Fruit fly (Drosophila melanogaster) whole organism, embryonic: ENCODE data around the gene Cht5.

ENCODE experiments used
- ATbp ChIP-seq: fragments of 200-800 bp; sonication (Bioruptor generic); optimal IDR thresholded peaks from 2 replicates; lab custom pipeline; 2017; ENCODE audit warnings: missing biosample characterization, mild to moderate bottlenecking, missing genetic modification characterization, missing genetic modification reagents
- Asciz ChIP-seq: fragments of 200-800 bp; sonication (Bioruptor generic); optimal IDR thresholded peaks from 2 replicates; lab custom pipeline; 2017; ENCODE audit warnings: missing biosample characterization, mild to moderate bottlenecking, missing genetic modification characterization, missing genetic modification reagents
- B-H1 ChIP-seq: fragments of 200-800 bp; sonication (Bioruptor generic); IDR thresholded peaks from 3 replicates; pipeline ENCODE4 v1.3.6; 2022; ENCODE audit warnings: missing biosample characterization, missing genetic modification characterization
- Blimp-1 ChIP-seq: fragments of 200-800 bp; sonication (Bioruptor generic); optimal IDR thresholded peaks from 3 replicates; lab custom pipeline; 2018; ENCODE audit warnings: missing biosample characterization, missing genetic modification characterization, mild to moderate bottlenecking, moderate library complexity, missing genetic modification reagents
- CG10431 ChIP-seq: fragments of 200-800 bp; sonication (Bioruptor generic); optimal IDR thresholded peaks from 3 replicates; lab custom pipeline; 2018; ENCODE audit warnings: missing biosample characterization, mild to moderate bottlenecking, missing genetic modification characterization
- CG11398 ChIP-seq: fragments of 200-800 bp; sonication (Bioruptor generic); optimal IDR thresholded peaks from 2 replicates; lab custom pipeline; 2016; ENCODE audit warnings: missing biosample characterization, missing genetic modification characterization
- CG11723 ChIP-seq: fragments of 200-800 bp; sonication (Bioruptor generic); optimal IDR thresholded peaks from 2 replicates; lab custom pipeline; 2017; ENCODE audit warnings: missing biosample characterization, mild to moderate bottlenecking, missing genetic modification characterization
- CG12104 ChIP-seq: fragments of 200-800 bp; sonication (Bioruptor generic); optimal IDR thresholded peaks from 3 replicates; lab custom pipeline; 2016; ENCODE audit warnings: missing biosample characterization, missing genetic modification characterization
- CG12744 ChIP-seq: fragments of 200-800 bp; sonication (Bioruptor generic); optimal IDR thresholded peaks from 2 replicates; lab custom pipeline; 2016; ENCODE audit warnings: missing biosample characterization, missing genetic modification characterization
- CG15696 ChIP-seq: fragments of 200-800 bp; sonication (Bioruptor generic); optimal IDR thresholded peaks from 2 replicates; lab custom pipeline; 2019; ENCODE audit warnings: missing biosample characterization, mild to moderate bottlenecking, missing genetic modification characterization, moderate library complexity
- CG18476 ChIP-seq: fragments of 200-800 bp; sonication (Bioruptor generic); optimal IDR thresholded peaks from 2 replicates; lab custom pipeline; 2016; ENCODE audit warnings: missing biosample characterization, mild to moderate bottlenecking, missing genetic modification characterization
- CG2116 ChIP-seq: fragments of 200-800 bp; sonication (Bioruptor generic); optimal IDR thresholded peaks from 3 replicates; lab custom pipeline; 2018; ENCODE audit warnings: missing biosample characterization, mild to moderate bottlenecking, missing genetic modification characterization
- CG34422 ChIP-seq: fragments of 200-800 bp; sonication (Bioruptor generic); IDR thresholded peaks from 3 replicates; pipeline ENCODE4 v1.3.6; 2022; ENCODE audit warnings: missing biosample characterization, missing genetic modification characterization
- CG3995 ChIP-seq: fragments of 200-800 bp; sonication (Bioruptor generic); optimal IDR thresholded peaks from 3 replicates; lab custom pipeline; 2016; ENCODE audit warnings: missing biosample characterization, missing genetic modification characterization
- CG6654 ChIP-seq: fragments of 200-800 bp; sonication (Bioruptor generic); optimal IDR thresholded peaks from 2 replicates; lab custom pipeline; 2017; ENCODE audit warnings: missing biosample characterization, mild to moderate bottlenecking, missing genetic modification characterization
- CG8388 ChIP-seq: fragments of 200-800 bp; sonication (Bioruptor generic); optimal IDR thresholded peaks from 2 replicates; lab custom pipeline; 2019; ENCODE audit warnings: missing biosample characterization, mild to moderate bottlenecking, missing genetic modification characterization, moderate library complexity
- CG9876 ChIP-seq: fragments of 200-800 bp; sonication (Bioruptor generic); optimal IDR thresholded peaks from 2 replicates; lab custom pipeline; 2016; ENCODE audit warnings: missing biosample characterization, missing genetic modification characterization
- CkIIα-i1 ChIP-seq: fragments of 200-800 bp; sonication (Bioruptor generic); IDR thresholded peaks from 2 replicates; pipeline ENCODE4 v1.3.6; 2022; ENCODE audit warnings: missing biosample characterization, missing genetic modification characterization
- CoRest ChIP-seq: fragments of 200-800 bp; sonication (Bioruptor generic); optimal IDR thresholded peaks from 3 replicates; lab custom pipeline; 2018; ENCODE audit warnings: missing biosample characterization, mild to moderate bottlenecking, missing genetic modification characterization, moderate library complexity
- Dll ChIP-seq: fragments of 200-800 bp; sonication (Bioruptor generic); IDR thresholded peaks from 4 replicates; pipeline ENCODE4 v1.3.6; 2022; ENCODE audit warnings: missing biosample characterization, missing genetic modification characterization; ENCODE audit not compliant: partially characterized antibody
- E2f2 ChIP-seq: fragments of 200-800 bp; sonication (Bioruptor generic); IDR thresholded peaks from 2 replicates; pipeline ENCODE4 v1.3.6; 2022; ENCODE audit warnings: missing biosample characterization, missing genetic modification characterization
- Gug ChIP-seq: fragments of 200-800 bp; sonication (Bioruptor generic); IDR thresholded peaks from 4 replicates; pipeline ENCODE4 v1.3.6; 2022; ENCODE audit warnings: missing biosample characterization, missing genetic modification characterization
- Lim3 ChIP-seq: fragments of 200-800 bp; sonication (Bioruptor generic); IDR thresholded peaks from 2 replicates; pipeline ENCODE4 v1.3.6; 2022; ENCODE audit warnings: missing biosample characterization, missing genetic modification characterization
- Meics ChIP-seq: fragments of 200-800 bp; sonication (Bioruptor generic); optimal IDR thresholded peaks from 2 replicates; lab custom pipeline; 2017; ENCODE audit warnings: missing biosample characterization, mild to moderate bottlenecking, missing genetic modification characterization
- Mes4 ChIP-seq: fragments of 200-800 bp; sonication (Bioruptor generic); optimal IDR thresholded peaks from 2 replicates; lab custom pipeline; 2016; ENCODE audit warnings: missing biosample characterization, missing genetic modification characterization
- Sry-β ChIP-seq: fragments of 200-800 bp; sonication (Bioruptor generic); optimal IDR thresholded peaks from 2 replicates; lab custom pipeline; 2018; ENCODE audit warnings: missing biosample characterization, mild to moderate bottlenecking, missing genetic modification characterization, moderate library complexity
- Ssrp ChIP-seq: fragments of 200-800 bp; sonication (Bioruptor generic); optimal IDR thresholded peaks from 2 replicates; lab custom pipeline; 2018; ENCODE audit warnings: missing biosample characterization, mild to moderate bottlenecking, missing genetic modification characterization, moderate library complexity
- Xbp1 ChIP-seq: fragments of 200-800 bp; sonication (Bioruptor generic); optimal IDR thresholded peaks from 3 replicates; lab custom pipeline; 2016; ENCODE audit warnings: missing biosample characterization, mild to moderate bottlenecking, missing genetic modification characterization
- ab ChIP-seq: fragments of 200-800 bp; sonication (Bioruptor generic); optimal IDR thresholded peaks from 2 replicates; lab custom pipeline; 2016; ENCODE audit warnings: missing biosample characterization, missing genetic modification characterization
- aop ChIP-seq: fragments of 200-800 bp; sonication (Bioruptor generic); IDR thresholded peaks from 2 replicates; pipeline ENCODE4 v1.3.6; 2022; ENCODE audit warnings: missing biosample characterization, missing genetic modification characterization
- ara ChIP-seq: fragments of 200-800 bp; sonication (Bioruptor generic); IDR thresholded peaks from 2 replicates; pipeline ENCODE4 v1.3.6; 2022; ENCODE audit warnings: missing biosample characterization, missing genetic modification characterization
- az2 ChIP-seq: fragments of 200-800 bp; sonication (Bioruptor generic); optimal IDR thresholded peaks from 3 replicates; lab custom pipeline; 2016; ENCODE audit warnings: missing biosample characterization, missing genetic modification characterization
- cwo ChIP-seq: fragments of 200-800 bp; sonication (Bioruptor generic); optimal IDR thresholded peaks from 3 replicates; lab custom pipeline; 2017; ENCODE audit warnings: missing biosample characterization, missing genetic modification characterization, mild to moderate bottlenecking, moderate library complexity, missing genetic modification reagents
- ewg ChIP-seq: fragments of 200-800 bp; sonication (Bioruptor generic); optimal IDR thresholded peaks from 3 replicates; lab custom pipeline; 2017; ENCODE audit warnings: mild to moderate bottlenecking, missing biosample characterization, missing genetic modification reagents, missing genetic modification characterization
- exex ChIP-seq: fragments of 200-800 bp; sonication (Bioruptor generic); optimal IDR thresholded peaks from 4 replicates; lab custom pipeline; 2018; ENCODE audit warnings: missing biosample characterization, mild to moderate bottlenecking, missing genetic modification characterization, moderate library complexity
- gem ChIP-seq: fragments of 200-800 bp; sonication (Bioruptor generic); optimal IDR thresholded peaks from 2 replicates; lab custom pipeline; 2019; ENCODE audit warnings: missing biosample characterization, mild to moderate bottlenecking, missing genetic modification characterization, moderate library complexity
- jumu ChIP-seq: fragments of 200-800 bp; sonication (Bioruptor generic); optimal IDR thresholded peaks from 3 replicates; lab custom pipeline; 2016; ENCODE audit warnings: missing biosample characterization, missing genetic modification characterization
- kay ChIP-seq: fragments of 200-800 bp; sonication (Bioruptor generic); optimal IDR thresholded peaks from 2 replicates; lab custom pipeline; 2016; ENCODE audit warnings: missing biosample characterization, missing genetic modification characterization
- kni ChIP-seq: fragments of 200-800 bp; sonication (Bioruptor generic); optimal IDR thresholded peaks from 3 replicates; lab custom pipeline; 2017; ENCODE audit warnings: mild to moderate bottlenecking, missing biosample characterization, missing genetic modification reagents, missing genetic modification characterization
- phol ChIP-seq: fragments of 200-800 bp; sonication (Bioruptor generic); optimal IDR thresholded peaks from 3 replicates; lab custom pipeline; 2018; ENCODE audit warnings: missing biosample characterization, mild to moderate bottlenecking, missing genetic modification characterization, moderate library complexity
- repo ChIP-seq: fragments of 200-800 bp; sonication (Bioruptor generic); optimal IDR thresholded peaks from 2 replicates; lab custom pipeline; 2016; ENCODE audit warnings: missing biosample characterization, missing genetic modification characterization
- sc ChIP-seq, 3 experiments: fragments of >200 bp in 2 of 3; fragments of 200-800 bp in 1 of 3; sonication (Bioruptor generic) in 1 of 3; optimal IDR thresholded peaks; 2 replicates in 2 of 3; 3 replicates in 1 of 3; lab custom pipeline; 2017; ENCODE audit warnings: mild to moderate bottlenecking in 1 of 3, missing biosample characterization in 1 of 3, missing genetic modification characterization in 1 of 3, missing genetic modification reagents in 1 of 3
- scrt ChIP-seq: fragments of 200-800 bp; sonication (Bioruptor generic); optimal IDR thresholded peaks from 2 replicates; lab custom pipeline; 2018; ENCODE audit warnings: missing biosample characterization, mild to moderate bottlenecking, missing genetic modification characterization, moderate library complexity
- sd ChIP-seq: fragments of 200-800 bp; sonication (Bioruptor generic); optimal IDR thresholded peaks from 3 replicates; lab custom pipeline; 2018; ENCODE audit warnings: missing biosample characterization, mild to moderate bottlenecking, missing genetic modification characterization, moderate library complexity
- seq ChIP-seq: fragments of 200-800 bp; sonication (Bioruptor generic); IDR thresholded peaks from 2 replicates; pipeline ENCODE4 v1.3.6; 2022; ENCODE audit warnings: missing biosample characterization, missing genetic modification characterization
- sisA ChIP-seq: fragments of 200-800 bp; sonication (Bioruptor generic); IDR thresholded peaks from 2 replicates; pipeline ENCODE4 v1.3.6; 2022; ENCODE audit warnings: missing biosample characterization, missing genetic modification characterization
- sqz ChIP-seq: fragments of 200-800 bp; sonication (Bioruptor generic); optimal IDR thresholded peaks from 3 replicates; lab custom pipeline; 2018; ENCODE audit warnings: missing biosample characterization, mild to moderate bottlenecking, missing genetic modification characterization
- tap ChIP-seq: fragments of 200-800 bp; optimal IDR thresholded peaks from 3 replicates; lab custom pipeline; 2019; ENCODE audit warnings: missing biosample characterization, mild to moderate bottlenecking, missing genetic modification characterization, moderate library complexity
- yki ChIP-seq: fragments of >200 bp; optimal IDR thresholded peaks from 3 replicates; lab custom pipeline; 2018

Gene Cht5

DNA sequence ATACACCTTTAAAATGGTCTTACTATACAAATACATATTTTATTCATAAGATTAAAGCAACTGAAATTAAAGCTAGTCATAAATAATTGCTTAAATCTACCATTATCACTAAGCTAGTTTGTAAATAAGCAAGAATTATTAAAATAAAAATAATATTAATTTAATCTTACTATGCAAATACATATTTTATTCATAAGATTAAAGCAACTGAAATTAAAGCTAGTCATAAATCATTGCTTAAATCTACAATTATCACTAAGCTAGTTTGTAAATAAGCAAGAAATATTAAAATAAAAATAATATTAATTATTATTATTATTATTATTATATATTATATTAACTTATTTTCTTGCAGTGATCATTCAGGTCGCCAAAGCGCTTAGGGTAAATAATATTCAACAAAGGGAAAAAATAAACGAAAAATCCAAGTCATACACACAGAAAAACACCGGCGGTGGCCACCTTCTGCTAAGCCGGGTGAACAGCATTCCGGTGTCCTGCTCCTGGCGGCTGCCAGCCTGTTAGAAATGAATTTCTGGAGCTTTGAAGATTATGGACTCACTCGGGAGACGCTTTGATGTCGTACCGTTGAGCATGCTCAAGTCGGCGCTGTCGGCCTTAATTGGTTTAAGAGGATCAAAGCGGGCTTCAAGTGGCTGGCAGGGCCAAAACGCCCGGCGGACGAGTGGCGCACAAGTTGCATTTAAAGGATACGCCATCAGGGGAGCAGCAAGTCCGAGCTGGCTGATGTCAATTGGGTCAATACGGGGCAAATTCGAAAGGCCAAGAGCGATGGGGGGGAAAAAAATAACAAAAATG lies 36.8 kb downstream of the Cht5 start (continued):
- TF ChIP-seq E2f2 (GFP tag; lab: Robert Waterston, UW) (peak; percentile 13; the same call in 1 of the 2 replicates), CG3995 (GFP tag; lab: Kevin White, UChicago) (no peak), ATbp (GFP tag; lab: Kevin White, UChicago) (peak; percentile 37), az2 (GFP tag; lab: Kevin White, UChicago) (peak; percentile 34), Dll (no peak), CoRest (tag; lab: Kevin White, UChicago) (peak; percentile 46), CG11398 (GFP tag; lab: Kevin White, UChicago) (no peak), yki (lab: Kevin White, UChicago) (no peak), kay (GFP tag; lab: Kevin White, UChicago) (no peak), ara (GFP tag; lab: Robert Waterston, UW) (0 out of 2 replicates have a peak, but pooled peaks have one; percentile 18), Xbp1 (peak; percentile 27), CG2116 (no peak), Blimp-1 (GFP tag; lab: Kevin White, UChicago) (peak; percentile 57), jumu (GFP tag; lab: Kevin White, UChicago) (no peak), Ssrp (peak; percentile 10), CG11723 (GFP tag; lab: Kevin White, UChicago) (no peak), Asciz (peak; percentile 31), CkIIα-i1 (GFP tag; lab: Robert Waterston, UW) (no peak), tap (tag; lab: Kevin White, UChicago) (no peak), CG9876 (GFP tag; lab: Kevin White, UChicago) (no peak), gem (tag; lab: Kevin White, UChicago) (peak; percentile 67), B-H1 (GFP tag; lab: Robert Waterston, UW) (no peak), exex (tag; lab: Kevin White, UChicago) (no peak), CG34422 (GFP tag; lab: Robert Waterston, UW) (peak; percentile 19; the same call in 1 of the 3 replicates), Gug (no peak), CG8388 (GFP tag; lab: Kevin White, UChicago) (peak; percentile 10), sqz (GFP tag; lab: Kevin White, UChicago) (no peak), scrt (GFP tag; lab: Kevin White, UChicago) (peak; percentile 8), phol (tag; lab: Kevin White, UChicago) (peak; percentile 37), Mes4 (no peak), CG15696 (tag; lab: Kevin White, UChicago) (no peak), CG12104 (GFP tag; lab: Kevin White, UChicago) (peak; percentile 30), repo (GFP tag; lab: Kevin White, UChicago) (no peak), sisA (no peak; the same call in 1 of the 2 replicates), CG18476 (GFP tag; lab: Kevin White, UChicago) (peak; percentile 21), CG12744 (no peak), CG10431 (GFP tag; lab: Kevin White, UChicago) (no peak), Sry-β (GFP tag; lab: Kevin White, UChicago) (no peak), aop (GFP tag; lab: Robert Waterston, UW) (no peak), sc (optimal IDR thresholded peaks at IDR 0.05; lab: Kevin White, UChicago) (no peak), sc (GFP tag; optimal IDR thresholded peaks at IDR 0.05; lab: Kevin White, UChicago) (peak; percentile 4), CG6654 (GFP tag; lab: Kevin White, UChicago) (no peak), sd (tag; lab: Kevin White, UChicago) (peak; percentile 100), ewg (GFP tag; lab: Kevin White, UChicago) (peak; percentile 60), cwo (peak; percentile 42), seq (GFP tag; lab: Robert Waterston, UW) (no peak), Lim3 (no peak), ab (GFP tag; lab: Kevin White, UChicago) (no peak), Meics (GFP tag; lab: Kevin White, UChicago) (peak; percentile 56), kni (no peak)
